Fruit fly (Drosophila melanogaster) whole organism, embryonic: ENCODE data around the gene Tom40.
A peak's percentile ranks its signal among the peaks of the same experiment; 100 is the strongest.

Experiments used
- CG10431 ChIP-seq: fragments of 200-800 bp; sonication (Bioruptor generic); optimal IDR thresholded peaks from 3 replicates; lab custom pipeline; 2018; ENCODE audit warnings: missing biosample characterization, mild to moderate bottlenecking, missing genetic modification characterization
- CG10462 ChIP-seq: fragments of 200-800 bp; sonication (Bioruptor generic); optimal IDR thresholded peaks from 2 replicates; lab custom pipeline; 2016; ENCODE audit warnings: missing biosample characterization, missing genetic modification characterization
- CG10565 ChIP-seq: fragments of 200-800 bp; sonication (Bioruptor generic); optimal IDR thresholded peaks from 3 replicates; lab custom pipeline; 2016; ENCODE audit warnings: missing biosample characterization, mild to moderate bottlenecking, missing genetic modification characterization
- CG11247 ChIP-seq: fragments of 200-800 bp; sonication (Bioruptor generic); IDR thresholded peaks from 2 replicates; pipeline ENCODE4 v1.3.6; 2022; ENCODE audit warnings: missing biosample characterization, missing genetic modification characterization
- CG12391 ChIP-seq: fragments of 200-800 bp; sonication (Bioruptor generic); optimal IDR thresholded peaks from 3 replicates; lab custom pipeline; 2018; ENCODE audit warnings: missing biosample characterization, mild to moderate bottlenecking, missing genetic modification characterization, moderate library complexity
- CG14014 ChIP-seq: fragments of 200-800 bp; sonication (Bioruptor generic); IDR thresholded peaks from 2 replicates; pipeline ENCODE4 v1.3.6; 2022; ENCODE audit warnings: missing biosample characterization, missing genetic modification characterization
- CG15011 ChIP-seq: fragments of 200-800 bp; sonication (Bioruptor generic); optimal IDR thresholded peaks from 3 replicates; lab custom pipeline; 2018; ENCODE audit warnings: missing biosample characterization, mild to moderate bottlenecking, missing genetic modification characterization
- CG17186 ChIP-seq: fragments of 200-800 bp; sonication (Bioruptor generic); optimal IDR thresholded peaks from 3 replicates; lab custom pipeline; 2017; ENCODE audit warnings: missing biosample characterization, missing genetic modification reagents, missing genetic modification characterization
- CG18764 ChIP-seq: fragments of 200-800 bp; sonication (Bioruptor generic); optimal IDR thresholded peaks from 3 replicates; lab custom pipeline; 2016; ENCODE audit warnings: missing biosample characterization, missing genetic modification characterization
- CG2199 ChIP-seq: fragments of 200-800 bp; sonication (Bioruptor generic); IDR thresholded peaks from 3 replicates; pipeline ENCODE4 v1.3.6; 2022; ENCODE audit warnings: missing biosample characterization, missing genetic modification characterization
- CG3065 ChIP-seq: fragments of 200-800 bp; sonication (Bioruptor generic); optimal IDR thresholded peaks from 2 replicates; lab custom pipeline; 2016; ENCODE audit warnings: missing biosample characterization, missing genetic modification characterization
- CG3995 ChIP-seq: fragments of 200-800 bp; sonication (Bioruptor generic); optimal IDR thresholded peaks from 3 replicates; lab custom pipeline; 2016; ENCODE audit warnings: missing biosample characterization, missing genetic modification characterization
- CG4360 ChIP-seq: fragments of 200-800 bp; sonication (Bioruptor generic); IDR thresholded peaks from 2 replicates; pipeline ENCODE4 v1.3.6; 2022; ENCODE audit warnings: missing biosample characterization, missing genetic modification characterization
- CG4707 ChIP-seq: fragments of 200-800 bp; sonication (Bioruptor generic); optimal IDR thresholded peaks from 2 replicates; lab custom pipeline; 2018; ENCODE audit warnings: missing biosample characterization, mild to moderate bottlenecking, missing genetic modification characterization, moderate library complexity
- CG5245 ChIP-seq: fragments of 200-800 bp; sonication (Bioruptor generic); optimal IDR thresholded peaks from 3 replicates; lab custom pipeline; 2016; ENCODE audit warnings: missing biosample characterization, missing genetic modification characterization
- CG5953 ChIP-seq: fragments of 200-800 bp; sonication (Bioruptor generic); IDR thresholded peaks from 2 replicates; pipeline ENCODE4 v1.3.6; 2022; ENCODE audit warnings: missing biosample characterization, missing genetic modification characterization
- CG6175 ChIP-seq: fragments of 200-800 bp; sonication (Bioruptor generic); IDR thresholded peaks from 3 replicates; pipeline ENCODE4 v1.3.6; 2022; ENCODE audit warnings: missing biosample characterization, missing genetic modification characterization
- CG6683 ChIP-seq: fragments of 200-800 bp; sonication (Bioruptor generic); optimal IDR thresholded peaks from 2 replicates; lab custom pipeline; 2017; ENCODE audit warnings: missing biosample characterization, mild to moderate bottlenecking, missing genetic modification characterization, missing genetic modification reagents
- CG6689 ChIP-seq: fragments of 200-800 bp; sonication (Bioruptor generic); IDR thresholded peaks from 2 replicates; pipeline ENCODE4 v1.3.6; 2022; ENCODE audit warnings: missing biosample characterization, missing genetic modification characterization
- CoRest ChIP-seq: fragments of 200-800 bp; sonication (Bioruptor generic); optimal IDR thresholded peaks from 3 replicates; lab custom pipeline; 2018; ENCODE audit warnings: missing biosample characterization, mild to moderate bottlenecking, missing genetic modification characterization, moderate library complexity
- CrebB ChIP-seq: fragments of 200-800 bp; sonication (Bioruptor generic); optimal IDR thresholded peaks from 3 replicates; lab custom pipeline; 2018; ENCODE audit warnings: missing biosample characterization, mild to moderate bottlenecking, missing genetic modification characterization
- Dfd ChIP-seq, 2 experiments: fragments of >200 bp; optimal IDR thresholded peaks; 2 replicates each; lab custom pipeline; 2017; ENCODE audit warnings: missing biosample characterization in 2 of 2, missing genetic modification characterization in 2 of 2
- Dip2 ChIP-seq: fragments of 200-800 bp; sonication (Bioruptor generic); IDR thresholded peaks from 2 replicates; pipeline ENCODE4 v1.3.6; 2022; ENCODE audit warnings: missing biosample characterization, missing genetic modification characterization
- E2f2 ChIP-seq: fragments of 200-800 bp; sonication (Bioruptor generic); IDR thresholded peaks from 2 replicates; pipeline ENCODE4 v1.3.6; 2022; ENCODE audit warnings: missing biosample characterization, missing genetic modification characterization
- HmgZ ChIP-seq: fragments of 200-800 bp; sonication (Bioruptor generic); optimal IDR thresholded peaks from 2 replicates; lab custom pipeline; 2018; ENCODE audit warnings: missing biosample characterization, mild to moderate bottlenecking, missing genetic modification characterization
- Kr ChIP-seq: fragments of 200-800 bp; sonication (Bioruptor generic); optimal IDR thresholded peaks from 2 replicates; lab custom pipeline; 2017; ENCODE audit warnings: missing biosample characterization, mild to moderate bottlenecking, missing genetic modification characterization
- Spps ChIP-seq: fragments of 200-800 bp; sonication (Bioruptor generic); optimal IDR thresholded peaks from 2 replicates; lab custom pipeline; 2018; ENCODE audit warnings: missing biosample characterization, mild to moderate bottlenecking, missing genetic modification characterization
- amos ChIP-seq: fragments of 200-800 bp; sonication (Bioruptor generic); IDR thresholded peaks from 2 replicates; pipeline ENCODE4 v1.3.6; 2022; ENCODE audit warnings: missing biosample characterization, missing genetic modification characterization; ENCODE audit not compliant: partially characterized antibody
- bsh ChIP-seq, 2 experiments: fragments of 200-800 bp; sonication (Bioruptor generic); optimal IDR thresholded peaks; 2 replicates each; lab custom pipeline; 2017 to 2018; ENCODE audit warnings: mild to moderate bottlenecking in 2 of 2, missing biosample characterization in 2 of 2, missing genetic modification characterization in 2 of 2, moderate library complexity in 1 of 2
- cato ChIP-seq: fragments of 200-800 bp; sonication (Bioruptor generic); optimal IDR thresholded peaks from 2 replicates; lab custom pipeline; 2016; ENCODE audit warnings: missing biosample characterization, missing genetic modification characterization, borderline replicate concordance
- emc ChIP-seq: fragments of 200-800 bp; sonication (Bioruptor generic); optimal IDR thresholded peaks from 2 replicates; lab custom pipeline; 2016; ENCODE audit warnings: missing biosample characterization, missing genetic modification characterization
- ems ChIP-seq: fragments of 200-800 bp; sonication (Bioruptor generic); optimal IDR thresholded peaks from 3 replicates; lab custom pipeline; 2016; ENCODE audit warnings: missing biosample characterization, missing genetic modification characterization
- eyg ChIP-seq: fragments of 200-800 bp; sonication (Bioruptor generic); optimal IDR thresholded peaks from 3 replicates; lab custom pipeline; 2016; ENCODE audit warnings: missing biosample characterization, missing genetic modification characterization
- gt ChIP-seq: fragments of 200-800 bp; sonication (Bioruptor generic); IDR thresholded peaks from 2 replicates; pipeline ENCODE4 v1.3.6; 2022; ENCODE audit warnings: missing biosample characterization, missing genetic modification characterization
- hbn ChIP-seq: fragments of 200-800 bp; sonication (Bioruptor generic); IDR thresholded peaks from 2 replicates; pipeline ENCODE4 v1.3.6; 2022; ENCODE audit warnings: missing biosample characterization, missing genetic modification characterization; ENCODE audit not compliant: partially characterized antibody
- her ChIP-seq: fragments of 200-800 bp; sonication (Bioruptor generic); optimal IDR thresholded peaks from 2 replicates; lab custom pipeline; 2016; ENCODE audit warnings: missing biosample characterization, missing genetic modification characterization
- jigr1 ChIP-seq: fragments of 200-800 bp; sonication (Bioruptor generic); IDR thresholded peaks from 3 replicates; pipeline ENCODE4 v1.3.6; 2022; ENCODE audit warnings: missing biosample characterization, missing genetic modification characterization
- jumu ChIP-seq: fragments of 200-800 bp; sonication (Bioruptor generic); optimal IDR thresholded peaks from 3 replicates; lab custom pipeline; 2016; ENCODE audit warnings: missing biosample characterization, missing genetic modification characterization
- knrl ChIP-seq: fragments of 200-800 bp; sonication (Bioruptor generic); IDR thresholded peaks from 3 replicates; pipeline ENCODE4 v1.3.6; 2022; ENCODE audit warnings: missing biosample characterization, missing genetic modification characterization; ENCODE audit not compliant: partially characterized antibody
- maf-S ChIP-seq: fragments of 200-800 bp; sonication (Bioruptor generic); optimal IDR thresholded peaks from 2 replicates; lab custom pipeline; 2016; ENCODE audit warnings: missing biosample characterization, missing genetic modification characterization
- prd ChIP-seq, 3 experiments: fragments of >200 bp in 2 of 3; fragments of 200-800 bp in 1 of 3; sonication (Bioruptor generic) in 1 of 3; optimal IDR thresholded peaks in 2 of 3; IDR thresholded peaks in 1 of 3; 2 replicates in 2 of 3; 3 replicates in 1 of 3; pipeline versions ENCODE4 v1.3.6 to Lab custom; 2017 to 2022; ENCODE audit warnings: missing biosample characterization in 1 of 3, missing genetic modification characterization in 1 of 3
- rib ChIP-seq: fragments of 200-800 bp; sonication (Bioruptor generic); IDR thresholded peaks from 2 replicates; pipeline ENCODE4 v1.3.6; 2022; ENCODE audit warnings: missing biosample characterization, missing genetic modification characterization
- row ChIP-seq: fragments of 200-800 bp; sonication (Bioruptor generic); IDR thresholded peaks from 3 replicates; pipeline ENCODE4 v1.3.6; 2022; ENCODE audit warnings: missing biosample characterization, missing genetic modification characterization
- sd ChIP-seq: fragments of 200-800 bp; sonication (Bioruptor generic); optimal IDR thresholded peaks from 3 replicates; lab custom pipeline; 2018; ENCODE audit warnings: missing biosample characterization, mild to moderate bottlenecking, missing genetic modification characterization, moderate library complexity
- sisA ChIP-seq: fragments of 200-800 bp; sonication (Bioruptor generic); IDR thresholded peaks from 2 replicates; pipeline ENCODE4 v1.3.6; 2022; ENCODE audit warnings: missing biosample characterization, missing genetic modification characterization
- stc ChIP-seq: fragments of 200-800 bp; sonication (Bioruptor generic); IDR thresholded peaks from 2 replicates; pipeline ENCODE4 v1.3.6; 2022; ENCODE audit warnings: missing biosample characterization, missing genetic modification characterization
- unc-4 ChIP-seq: fragments of 200-800 bp; sonication (Bioruptor generic); IDR thresholded peaks from 2 replicates; pipeline ENCODE4 v1.3.6; 2022; ENCODE audit warnings: missing biosample characterization, missing genetic modification characterization; ENCODE audit not compliant: partially characterized antibody
- usp ChIP-seq: fragments of >200 bp; optimal IDR thresholded peaks from 2 replicates; lab custom pipeline; 2017; ENCODE audit warnings: missing biosample characterization, missing genetic modification characterization

The Tom40 gene

dm6 chrX:7728251-7729164, 8.2 kb upstream of the Tom40 start, which contains the start of the genes NELF-B and CG12155 (continued):
- TF ChIP-seq bsh (GFP tag; optimal IDR thresholded peaks at IDR 0.05; lab: Kevin White, UChicago) (peak in 1 of 2 experiments; percentile 14), CG5245 (GFP tag; lab: Kevin White, UChicago) (no peak), stc (GFP tag; lab: Robert Waterston, UW) (no peak), CG4360 (GFP tag; lab: Robert Waterston, UW) (no peak), sd (tag; lab: Kevin White, UChicago) (no peak), cato (GFP tag; lab: Kevin White, UChicago) (peak; percentile 10), CG2199 (GFP tag; lab: Robert Waterston, UW) (no peak), prd (optimal IDR thresholded peaks at IDR 0.05; lab: Kevin White, UChicago) (no peak), prd (GFP tag; IDR thresholded peaks at IDR 0.05; lab: Robert Waterston, UW) (peak; percentile 54; the same call in 2 of the 3 replicates), CG4707 (GFP tag; lab: Kevin White, UChicago) (no peak), Kr (GFP tag; lab: Kevin White, UChicago) (no peak), maf-S (GFP tag; lab: Kevin White, UChicago) (no peak), CG5953 (GFP tag; lab: Robert Waterston, UW) (no peak), gt (GFP tag; lab: Robert Waterston, UW) (no peak), CG12391 (tag; lab: Kevin White, UChicago) (peak; percentile 59), ems (GFP tag; lab: Kevin White, UChicago) (no peak), emc (GFP tag; lab: Kevin White, UChicago) (no peak), E2f2 (GFP tag; lab: Robert Waterston, UW) (no peak), rib (GFP tag; lab: Robert Waterston, UW) (no peak), CG6175 (GFP tag; lab: Robert Waterston, UW) (no peak), jigr1 (GFP tag; lab: Robert Waterston, UW) (no peak), CG10462 (GFP tag; lab: Kevin White, UChicago) (peak; percentile 10), knrl (GFP tag; lab: Robert Waterston, UW) (peak; percentile 62; the same call in 2 of the 3 replicates), usp (GFP tag; lab: Kevin White, UChicago) (no peak), CG11247 (GFP tag; lab: Robert Waterston, UW) (0 out of 2 replicates have a peak, but pooled peaks have one; percentile 18), CrebB (tag; lab: Kevin White, UChicago) (no peak), CoRest (peak; percentile 77), her (GFP tag; lab: Kevin White, UChicago) (no peak), HmgZ (tag; lab: Kevin White, UChicago) (no peak), CG3065 (GFP tag; lab: Kevin White, UChicago) (no peak), hbn (peak; percentile 31; the same call in 1 of the 2 replicates), CG6689 (peak; percentile 50; the same call in 1 of the 2 replicates), CG10565 (no peak), CG15011 (GFP tag; lab: Kevin White, UChicago) (no peak), unc-4 (GFP tag; lab: Robert Waterston, UW) (peak; percentile 48; the same call in 1 of the 2 replicates), Dip2 (GFP tag; lab: Robert Waterston, UW) (no peak), Dfd (GFP tag; optimal IDR thresholded peaks at IDR 0.05; lab: Kevin White, UChicago) (no peak), amos (GFP tag; lab: Robert Waterston, UW) (peak; percentile 62), CG3995 (GFP tag; lab: Kevin White, UChicago) (peak; percentile 20), Spps (tag; lab: Kevin White, UChicago) (no peak), eyg (GFP tag; lab: Kevin White, UChicago) (no peak), CG18764 (GFP tag; lab: Kevin White, UChicago) (peak; percentile 31), CG17186 (peak; percentile 43), CG14014 (GFP tag; lab: Robert Waterston, UW) (peak; percentile 19; the same call in 1 of the 2 replicates), jumu (GFP tag; lab: Kevin White, UChicago) (no peak), CG10431 (GFP tag; lab: Kevin White, UChicago) (no peak), row (GFP tag; lab: Robert Waterston, UW) (peak; percentile 83), sisA (GFP tag; lab: Robert Waterston, UW) (peak; percentile 10; the same call in 1 of the 2 replicates), CG6683 (GFP tag; lab: Kevin White, UChicago) (no peak)
